Fruit fly (Drosophila melanogaster) whole organism, embryonic: ENCODE data around the gene Eo.

ENCODE experiments used
- Atf3 ChIP-seq: fragments of 200-800 bp; sonication (Bioruptor generic); optimal IDR thresholded peaks from 3 replicates; lab custom pipeline; 2016; ENCODE audit warnings: missing biosample characterization, missing genetic modification characterization
- Atf6 ChIP-seq: fragments of 200-800 bp; sonication (Bioruptor generic); IDR thresholded peaks from 2 replicates; pipeline ENCODE4 v1.3.6; 2022; ENCODE audit warnings: missing biosample characterization, missing genetic modification characterization
- Blimp-1 ChIP-seq: fragments of 200-800 bp; sonication (Bioruptor generic); optimal IDR thresholded peaks from 3 replicates; lab custom pipeline; 2018; ENCODE audit warnings: missing biosample characterization, missing genetic modification characterization, mild to moderate bottlenecking, moderate library complexity, missing genetic modification reagents
- CG1024 ChIP-seq: fragments of 200-800 bp; sonication (Bioruptor generic); IDR thresholded peaks from 2 replicates; pipeline ENCODE4 v1.3.6; 2022; ENCODE audit warnings: missing biosample characterization, missing genetic modification characterization
- CG10274 ChIP-seq: fragments of 200-800 bp; sonication (Bioruptor generic); optimal IDR thresholded peaks from 3 replicates; lab custom pipeline; 2017; ENCODE audit warnings: missing biosample characterization, mild to moderate bottlenecking, missing genetic modification characterization
- CG10543 ChIP-seq: fragments of 200-800 bp; sonication (Bioruptor generic); optimal IDR thresholded peaks from 3 replicates; lab custom pipeline; 2017; ENCODE audit warnings: missing biosample characterization, mild to moderate bottlenecking, missing genetic modification characterization, moderate library complexity
- CG11504 ChIP-seq: fragments of 200-800 bp; sonication (Bioruptor generic); optimal IDR thresholded peaks from 3 replicates; lab custom pipeline; 2019; ENCODE audit warnings: missing biosample characterization, mild to moderate bottlenecking, missing genetic modification characterization, moderate library complexity
- CG11723 ChIP-seq: fragments of 200-800 bp; sonication (Bioruptor generic); optimal IDR thresholded peaks from 2 replicates; lab custom pipeline; 2017; ENCODE audit warnings: missing biosample characterization, mild to moderate bottlenecking, missing genetic modification characterization
- CG12071 ChIP-seq: fragments of 200-800 bp; sonication (Bioruptor generic); optimal IDR thresholded peaks from 3 replicates; lab custom pipeline; 2018; ENCODE audit warnings: missing biosample characterization, mild to moderate bottlenecking, missing genetic modification characterization
- CG12391 ChIP-seq: fragments of 200-800 bp; sonication (Bioruptor generic); optimal IDR thresholded peaks from 3 replicates; lab custom pipeline; 2018; ENCODE audit warnings: missing biosample characterization, mild to moderate bottlenecking, missing genetic modification characterization, moderate library complexity
- CG13894 ChIP-seq: fragments of 200-800 bp; sonication (Bioruptor generic); optimal IDR thresholded peaks from 3 replicates; lab custom pipeline; 2018; ENCODE audit warnings: missing biosample characterization, mild to moderate bottlenecking, missing genetic modification characterization, moderate library complexity
- CG14667 ChIP-seq: fragments of 200-800 bp; sonication (Bioruptor generic); IDR thresholded peaks from 2 replicates; pipeline ENCODE4 v1.3.6; 2022; ENCODE audit warnings: missing biosample characterization, missing genetic modification characterization
- CG16813 ChIP-seq: fragments of 200-800 bp; sonication (Bioruptor generic); IDR thresholded peaks from 3 replicates; pipeline ENCODE4 v1.3.6; 2022; ENCODE audit warnings: missing biosample characterization, missing genetic modification characterization; ENCODE audit not compliant: partially characterized antibody
- CG18011 ChIP-seq: fragments of 200-800 bp; sonication (Bioruptor generic); optimal IDR thresholded peaks from 2 replicates; lab custom pipeline; 2017; ENCODE audit warnings: missing biosample characterization, missing genetic modification characterization, mild to moderate bottlenecking, moderate library complexity, missing genotype
- CG18764 ChIP-seq: fragments of 200-800 bp; sonication (Bioruptor generic); optimal IDR thresholded peaks from 3 replicates; lab custom pipeline; 2016; ENCODE audit warnings: missing biosample characterization, missing genetic modification characterization
- CG3065 ChIP-seq: fragments of 200-800 bp; sonication (Bioruptor generic); optimal IDR thresholded peaks from 2 replicates; lab custom pipeline; 2016; ENCODE audit warnings: missing biosample characterization, missing genetic modification characterization
- CG31441 ChIP-seq: fragments of 200-800 bp; sonication (Bioruptor generic); IDR thresholded peaks from 2 replicates; pipeline ENCODE4 v1.3.6; 2022; ENCODE audit warnings: missing biosample characterization, missing genetic modification characterization
- CG6175 ChIP-seq: fragments of 200-800 bp; sonication (Bioruptor generic); IDR thresholded peaks from 3 replicates; pipeline ENCODE4 v1.3.6; 2022; ENCODE audit warnings: missing biosample characterization, missing genetic modification characterization
- CG6689 ChIP-seq: fragments of 200-800 bp; sonication (Bioruptor generic); IDR thresholded peaks from 2 replicates; pipeline ENCODE4 v1.3.6; 2022; ENCODE audit warnings: missing biosample characterization, missing genetic modification characterization
- CG7987 ChIP-seq: fragments of 200-800 bp; sonication (Bioruptor generic); optimal IDR thresholded peaks from 2 replicates; lab custom pipeline; 2018; ENCODE audit warnings: missing biosample characterization, mild to moderate bottlenecking, missing genetic modification characterization, moderate library complexity
- CG8290 ChIP-seq, 3 experiments: fragments of 200-800 bp; sonication (Bioruptor generic); optimal IDR thresholded peaks; 2 replicates each; lab custom pipeline; 2016 to 2019; ENCODE audit warnings: missing biosample characterization in 3 of 3, missing genetic modification characterization in 3 of 3, mild to moderate bottlenecking in 2 of 3, moderate library complexity in 1 of 3
- D ChIP-seq, 2 experiments: fragments of 200-800 bp in 1 of 2; fragments of >200 bp in 1 of 2; sonication (Bioruptor generic) in 1 of 2; optimal IDR thresholded peaks; 2 replicates in 1 of 2; 3 replicates in 1 of 2; lab custom pipeline; 2017; ENCODE audit warnings: mild to moderate bottlenecking in 1 of 2, missing biosample characterization in 1 of 2, missing genetic modification characterization in 1 of 2, missing genetic modification reagents in 1 of 2
- Dad ChIP-seq: fragments of 200-800 bp; sonication (Bioruptor generic); optimal IDR thresholded peaks from 3 replicates; lab custom pipeline; 2016; ENCODE audit warnings: missing biosample characterization, missing genetic modification characterization
- Doc2 ChIP-seq: fragments of 200-800 bp; sonication (Bioruptor generic); IDR thresholded peaks from 2 replicates; pipeline ENCODE4 v1.3.6; 2022; ENCODE audit warnings: missing biosample characterization, missing genetic modification characterization
- Hr51 ChIP-seq, 2 experiments: fragments of 200-800 bp; sonication (Bioruptor generic); optimal IDR thresholded peaks; 2 replicates in 1 of 2; 3 replicates in 1 of 2; lab custom pipeline; 2016 to 2018; ENCODE audit warnings: missing biosample characterization in 2 of 2, missing genetic modification characterization in 2 of 2, mild to moderate bottlenecking in 1 of 2, moderate library complexity in 1 of 2
- Lpt ChIP-seq: fragments of >200 bp; optimal IDR thresholded peaks from 2 replicates; lab custom pipeline; 2018; ENCODE audit warnings: missing biosample characterization, missing genetic modification characterization
- Nf-YA ChIP-seq: fragments of 200-800 bp; sonication (Bioruptor generic); IDR thresholded peaks from 2 replicates; pipeline ENCODE4 v1.3.6; 2022; ENCODE audit warnings: missing biosample characterization, missing genetic modification characterization
- Optix ChIP-seq: fragments of 200-800 bp; sonication (Bioruptor generic); IDR thresholded peaks from 3 replicates; pipeline ENCODE4 v1.3.6; 2022; ENCODE audit warnings: missing biosample characterization, missing genetic modification characterization
- Six4 ChIP-seq: fragments of 200-800 bp; sonication (Bioruptor generic); optimal IDR thresholded peaks from 2 replicates; lab custom pipeline; 2016; ENCODE audit warnings: missing biosample characterization, missing genetic modification characterization
- Spps ChIP-seq: fragments of 200-800 bp; sonication (Bioruptor generic); optimal IDR thresholded peaks from 2 replicates; lab custom pipeline; 2018; ENCODE audit warnings: missing biosample characterization, mild to moderate bottlenecking, missing genetic modification characterization
- Xbp1 ChIP-seq: fragments of 200-800 bp; sonication (Bioruptor generic); optimal IDR thresholded peaks from 3 replicates; lab custom pipeline; 2016; ENCODE audit warnings: missing biosample characterization, mild to moderate bottlenecking, missing genetic modification characterization
- ato ChIP-seq: fragments of 200-800 bp; sonication (Bioruptor generic); IDR thresholded peaks from 2 replicates; pipeline ENCODE4 v1.3.6; 2022; ENCODE audit warnings: missing biosample characterization, missing genetic modification characterization; ENCODE audit not compliant: partially characterized antibody
- chn ChIP-seq: fragments of 200-800 bp; sonication (Bioruptor generic); optimal IDR thresholded peaks from 2 replicates; lab custom pipeline; 2016; ENCODE audit warnings: missing biosample characterization, missing genetic modification characterization
- crol ChIP-seq: fragments of 200-800 bp; sonication (Bioruptor generic); IDR thresholded peaks from 2 replicates; pipeline ENCODE4 v1.3.6; 2022; ENCODE audit warnings: missing biosample characterization, missing genetic modification characterization
- gcm ChIP-seq: fragments of 200-800 bp; sonication (Bioruptor generic); optimal IDR thresholded peaks from 2 replicates; lab custom pipeline; 2019; ENCODE audit warnings: missing biosample characterization, mild to moderate bottlenecking, missing genetic modification characterization, moderate library complexity
- gem ChIP-seq: fragments of 200-800 bp; sonication (Bioruptor generic); optimal IDR thresholded peaks from 2 replicates; lab custom pipeline; 2019; ENCODE audit warnings: missing biosample characterization, mild to moderate bottlenecking, missing genetic modification characterization, moderate library complexity
- her ChIP-seq: fragments of 200-800 bp; sonication (Bioruptor generic); optimal IDR thresholded peaks from 2 replicates; lab custom pipeline; 2016; ENCODE audit warnings: missing biosample characterization, missing genetic modification characterization
- ind ChIP-seq: fragments of 200-800 bp; sonication (Bioruptor generic); optimal IDR thresholded peaks from 3 replicates; lab custom pipeline; 2016; ENCODE audit warnings: missing biosample characterization, missing genetic modification characterization
- jumu ChIP-seq: fragments of 200-800 bp; sonication (Bioruptor generic); optimal IDR thresholded peaks from 3 replicates; lab custom pipeline; 2016; ENCODE audit warnings: missing biosample characterization, missing genetic modification characterization
- lmd ChIP-seq: fragments of 200-800 bp; sonication (Bioruptor generic); IDR thresholded peaks from 2 replicates; pipeline ENCODE4 v1.3.6; 2022; ENCODE audit warnings: missing biosample characterization, missing genetic modification characterization
- nerfin-2 ChIP-seq: fragments of 200-800 bp; sonication (Bioruptor generic); IDR thresholded peaks from 2 replicates; pipeline ENCODE4 v1.3.6; 2022; ENCODE audit warnings: missing biosample characterization, missing genetic modification characterization; ENCODE audit not compliant: partially characterized antibody
- oc ChIP-seq: fragments of 200-800 bp; sonication (Bioruptor generic); optimal IDR thresholded peaks from 2 replicates; lab custom pipeline; 2018; ENCODE audit warnings: missing biosample characterization, mild to moderate bottlenecking, missing genetic modification characterization, moderate library complexity
- pb ChIP-seq: fragments of 200-800 bp; sonication (Bioruptor generic); optimal IDR thresholded peaks from 3 replicates; lab custom pipeline; 2016; ENCODE audit warnings: missing biosample characterization, missing genetic modification characterization
- slbo ChIP-seq: fragments of 200-800 bp; sonication (Bioruptor generic); IDR thresholded peaks from 2 replicates; pipeline ENCODE4 v1.3.6; 2022; ENCODE audit warnings: missing biosample characterization, missing genetic modification characterization
- tio ChIP-seq: fragments of 200-800 bp; sonication (Bioruptor generic); optimal IDR thresholded peaks from 2 replicates; lab custom pipeline; 2017; ENCODE audit warnings: missing biosample characterization, missing genetic modification characterization, inconsistent platforms
- toy ChIP-seq: fragments of 200-800 bp; sonication (Bioruptor generic); IDR thresholded peaks from 2 replicates; pipeline ENCODE4 v1.3.6; 2022; ENCODE audit warnings: missing biosample characterization, missing genetic modification characterization
- unc-4 ChIP-seq: fragments of 200-800 bp; sonication (Bioruptor generic); IDR thresholded peaks from 2 replicates; pipeline ENCODE4 v1.3.6; 2022; ENCODE audit warnings: missing biosample characterization, missing genetic modification characterization; ENCODE audit not compliant: partially characterized antibody
- vnd ChIP-seq: fragments of 200-800 bp; sonication (Bioruptor generic); IDR thresholded peaks from 3 replicates; pipeline ENCODE4 v1.3.6; 2022; ENCODE audit warnings: missing biosample characterization, missing genetic modification characterization; ENCODE audit not compliant: partially characterized antibody
- wor ChIP-seq: fragments of 200-800 bp; sonication (Bioruptor generic); IDR thresholded peaks from 2 replicates; pipeline ENCODE4 v1.3.6; 2022; ENCODE audit warnings: missing biosample characterization, missing genetic modification characterization
- zen2 ChIP-seq: fragments of 200-800 bp; sonication (Bioruptor generic); IDR thresholded peaks from 3 replicates; pipeline ENCODE4 v1.3.6; 2022; ENCODE audit warnings: missing biosample characterization, missing genetic modification characterization; ENCODE audit not compliant: partially characterized antibody

Gene Eo

dm6 chrX:14918750-14919247 is at the start of gene Eo (continued):
- TF ChIP-seq zen2, result no peak
- TF ChIP-seq CG14667 (GFP tag; lab: Robert Waterston, UW), result no peak
- TF ChIP-seq crol (GFP tag; lab: Robert Waterston, UW), result no peak
- TF ChIP-seq CG18764 (GFP tag; lab: Kevin White, UChicago), result no peak
- no peak for TF ChIP-seq CG10543 (GFP tag; lab: Kevin White, UChicago)
- no peak for TF ChIP-seq her (GFP tag; lab: Kevin White, UChicago)
- no peak for TF ChIP-seq jumu (GFP tag; lab: Kevin White, UChicago)
- TF ChIP-seq slbo (GFP tag; lab: Robert Waterston, UW), result no peak
- no peak for TF ChIP-seq Atf6 (GFP tag; lab: Robert Waterston, UW)
- TF ChIP-seq ato (GFP tag; lab: Robert Waterston, UW), result no peak
- TF ChIP-seq ind, result no peak
- TF ChIP-seq Hr51 (GFP tag; optimal IDR thresholded peaks at IDR 0.05; lab: Kevin White, UChicago), result peak in 1 of 2 experiments; percentile 11
- TF ChIP-seq CG31441, result no peak
- no peak for TF ChIP-seq CG12071 (GFP tag; lab: Kevin White, UChicago)
- TF ChIP-seq Lpt (GFP tag; lab: Kevin White, UChicago), result no peak
- TF ChIP-seq toy (GFP tag; lab: Robert Waterston, UW), result no peak
- TF ChIP-seq Six4, result no peak
- TF ChIP-seq wor (GFP tag; lab: Robert Waterston, UW), result no peak
- no peak for TF ChIP-seq lmd (GFP tag; lab: Robert Waterston, UW)
- TF ChIP-seq CG13894 (tag; lab: Kevin White, UChicago), result no peak
- no peak for TF ChIP-seq pb
- TF ChIP-seq Dad (GFP tag; lab: Kevin White, UChicago), result no peak
- TF ChIP-seq vnd (GFP tag; lab: Robert Waterston, UW), result no peak
- TF ChIP-seq Xbp1 (GFP tag; lab: Kevin White, UChicago), result no peak
- TF ChIP-seq CG16813, result no peak
- no peak for TF ChIP-seq oc (tag; lab: Kevin White, UChicago)
- no peak for TF ChIP-seq CG10274 (GFP tag; lab: Kevin White, UChicago)
- TF ChIP-seq CG8290 (GFP tag; optimal IDR thresholded peaks at IDR 0.05; lab: Kevin White, UChicago), result peak; percentile 20
- no peak for TF ChIP-seq CG8290 (tag; optimal IDR thresholded peaks at IDR 0.05; lab: Kevin White, UChicago)
- TF ChIP-seq Nf-YA (GFP tag; lab: Robert Waterston, UW), result no peak
- TF ChIP-seq CG12391 (tag; lab: Kevin White, UChicago), result no peak
- no peak for TF ChIP-seq chn (GFP tag; lab: Kevin White, UChicago)
- TF ChIP-seq Optix (GFP tag; lab: Robert Waterston, UW), result no peak
- no peak for TF ChIP-seq CG1024 (GFP tag; lab: Robert Waterston, UW)
- no peak for TF ChIP-seq CG7987
- no peak for TF ChIP-seq CG18011
- no peak for TF ChIP-seq Spps
- TF ChIP-seq nerfin-2 (GFP tag; lab: Robert Waterston, UW), result no peak
- peak; percentile 15 for TF ChIP-seq gcm
- no peak for TF ChIP-seq tio (GFP tag; lab: Kevin White, UChicago)
- TF ChIP-seq D (optimal IDR thresholded peaks at IDR 0.05; lab: Kevin White, UChicago), result no peak
- TF ChIP-seq D (GFP tag; optimal IDR thresholded peaks at IDR 0.05; lab: Kevin White, UChicago), result no peak
- TF ChIP-seq CG6175 (GFP tag; lab: Robert Waterston, UW), result no peak
- no peak for TF ChIP-seq Blimp-1 (GFP tag; lab: Kevin White, UChicago)
- no peak for TF ChIP-seq unc-4 (GFP tag; lab: Robert Waterston, UW)
- TF ChIP-seq CG3065, result no peak
- no peak for TF ChIP-seq Doc2
- TF ChIP-seq Atf3, result no peak
- peak; percentile 27 for TF ChIP-seq CG11504
- TF ChIP-seq gem (tag; lab: Kevin White, UChicago), result no peak
- no peak for TF ChIP-seq CG11723 (GFP tag; lab: Kevin White, UChicago)
- TF ChIP-seq CG6689 (GFP tag; lab: Robert Waterston, UW), result no peak
